Fruit fly (Drosophila melanogaster) whole organism, adult: ENCODE measurements around the gene aos.

Source experiments
- CG11617 ChIP-seq: fragments of 200-800 bp; sonication (Bioruptor generic); optimal IDR thresholded peaks from 2 replicates; lab custom pipeline; 2017; ENCODE audit warnings: mild to moderate bottlenecking, missing biosample characterization, missing genetic modification reagents, missing genetic modification characterization
- CG12768 ChIP-seq: fragments of 200-800 bp; sonication (Bioruptor generic); optimal IDR thresholded peaks from 2 replicates; lab custom pipeline; 2017; ENCODE audit warnings: missing biosample characterization, missing genetic modification characterization, mild to moderate bottlenecking, moderate library complexity, missing genetic modification reagents
- CG1620 ChIP-seq: fragments of 200-800 bp; sonication (Bioruptor generic); optimal IDR thresholded peaks from 2 replicates; lab custom pipeline; 2016; ENCODE audit warnings: missing biosample characterization, missing genetic modification characterization
- CG33017 ChIP-seq: fragments of 200-800 bp; sonication (Bioruptor generic); optimal IDR thresholded peaks from 2 replicates; lab custom pipeline; 2018; ENCODE audit warnings: missing biosample characterization, mild to moderate bottlenecking, missing genetic modification characterization, moderate library complexity
- CG5204 ChIP-seq: fragments of 200-800 bp; sonication (Bioruptor generic); optimal IDR thresholded peaks from 2 replicates; lab custom pipeline; 2016; ENCODE audit warnings: missing biosample characterization, missing genetic modification characterization
- Crg-1 ChIP-seq: fragments of 200-800 bp; sonication (Bioruptor generic); optimal IDR thresholded peaks from 2 replicates; lab custom pipeline; 2016; ENCODE audit warnings: missing biosample characterization, missing genetic modification characterization
- bab1 ChIP-seq: fragments of 200-800 bp; sonication (Bioruptor generic); optimal IDR thresholded peaks from 3 replicates; lab custom pipeline; 2019; ENCODE audit warnings: missing biosample characterization, mild to moderate bottlenecking, missing genetic modification characterization, moderate library complexity
- cic ChIP-seq: fragments of 200-800 bp; sonication (Bioruptor generic); optimal IDR thresholded peaks from 2 replicates; lab custom pipeline; 2017; ENCODE audit warnings: missing biosample characterization, mild to moderate bottlenecking, missing genetic modification characterization, moderate library complexity
- kay ChIP-seq: fragments of 200-800 bp; sonication (Bioruptor generic); peaks from one replicate; lab custom pipeline; 2016; ENCODE audit warnings: missing biosample characterization, missing genetic modification characterization, borderline replicate concordance
- pad ChIP-seq: fragments of 200-800 bp; sonication (Bioruptor generic); optimal IDR thresholded peaks from 3 replicates; lab custom pipeline; 2017; ENCODE audit warnings: missing biosample characterization, missing genetic modification characterization, mild to moderate bottlenecking, moderate library complexity, missing genetic modification reagents
- toe ChIP-seq: fragments of 200-800 bp; sonication (Bioruptor generic); optimal IDR thresholded peaks from 2 replicates; lab custom pipeline; 2016; ENCODE audit warnings: missing biosample characterization, missing genetic modification characterization

DNA sequence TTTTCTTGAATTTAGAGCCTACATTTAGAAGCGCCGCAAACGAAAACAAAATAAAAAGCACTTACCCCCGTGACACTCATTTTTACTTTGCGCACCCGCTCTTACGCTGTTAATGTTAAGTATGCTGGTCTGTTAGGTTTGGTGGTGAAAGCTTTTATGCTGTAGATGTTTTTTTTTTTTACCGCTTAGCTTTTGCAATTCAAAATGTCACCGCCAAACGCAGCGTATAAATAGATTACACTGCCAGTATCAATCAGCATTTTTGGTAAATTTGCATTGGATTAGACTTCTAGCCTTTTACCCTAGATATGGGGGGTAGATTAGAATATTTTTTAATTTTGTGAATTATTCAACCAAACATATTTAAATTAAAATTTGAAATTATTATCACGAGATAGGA lies 11.8 kb upstream of the aos start:
- no peak for TF ChIP-seq CG12768 (GFP tag; lab: Kevin White, UChicago)
- no peak for TF ChIP-seq cic
- no peak for TF ChIP-seq kay (GFP tag; lab: Kevin White, UChicago)
- no peak for TF ChIP-seq pad
- no peak for TF ChIP-seq CG5204 (GFP tag; lab: Kevin White, UChicago)
- no peak for TF ChIP-seq bab1 (GFP tag; lab: Kevin White, UChicago)
- TF ChIP-seq toe, result no peak
- TF ChIP-seq CG11617 (GFP tag; lab: Kevin White, UChicago), result no peak
- no peak for TF ChIP-seq CG1620 (GFP tag; lab: Kevin White, UChicago)
- TF ChIP-seq Crg-1 (GFP tag; lab: Kevin White, UChicago), result no peak
- TF ChIP-seq CG33017, result no peak
